Worm (Caenorhabditis elegans): Measurements from ENCODE around the gene cash-1.
A peak's percentile ranks its signal among the peaks of the same experiment; 100 is the strongest.

The cash-1 gene

DNA sequence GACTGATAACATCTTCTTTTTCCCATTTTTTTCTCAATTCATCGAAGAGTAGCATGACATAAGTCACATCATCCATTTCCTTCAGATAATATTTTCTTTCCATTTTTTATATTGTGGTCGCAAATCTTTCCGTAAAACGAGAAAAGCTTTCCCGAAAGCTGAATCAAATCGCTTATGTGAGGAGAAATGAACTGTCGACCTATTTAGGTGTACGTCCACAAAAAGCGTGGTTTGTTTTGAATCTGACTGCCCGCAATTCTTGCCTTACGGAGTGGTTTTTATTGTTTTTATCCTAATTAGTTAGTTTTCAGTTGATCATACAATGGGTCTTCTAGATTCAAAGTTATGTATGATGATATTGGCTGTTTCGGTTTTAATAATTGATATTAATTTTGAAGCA is 3.8 kb upstream of the cash-1 start, which contains the start of gene ttll-15:
ttll-15 (plus strand) TSS at position 301 of the 400 bp plus-strand sequence.
- TF ChIP-seq ceh-63 (GFP tag; optimal IDR thresholded peaks at IDR 0.05) = no peak
- TF ChIP-seq skn-1 (tag; optimal IDR thresholded peaks at IDR 0.05) = no peak
- peak; percentile 49 for TF ChIP-seq blmp-1 (tag; optimal IDR thresholded peaks at IDR 0.05)

DNA sequence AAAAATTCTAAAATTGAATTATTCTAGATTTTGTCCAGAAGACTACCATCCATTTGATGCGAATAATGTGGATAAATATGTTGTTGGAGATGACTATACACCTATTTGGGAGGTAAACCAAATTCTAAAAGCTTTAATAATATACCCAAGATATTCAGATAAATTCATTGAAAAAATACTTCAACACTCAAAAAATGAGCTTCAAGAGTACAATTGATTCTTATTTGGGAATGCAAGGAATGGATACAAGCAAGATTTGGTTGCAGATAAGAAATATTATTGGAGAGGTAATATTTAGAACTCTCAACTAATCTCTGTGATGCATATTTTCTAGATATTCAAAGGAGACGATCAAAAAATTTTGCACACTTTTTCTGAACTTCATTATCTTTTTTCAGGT is 1.9 kb upstream of the cash-1 start:
- no peak for TF ChIP-seq lin-35 (GFP tag; optimal IDR thresholded peaks at IDR 0.05)
- no peak for TF ChIP-seq ama-1 (optimal IDR thresholded peaks at IDR 0.05)
- TF ChIP-seq sptf-1 (tag; optimal IDR thresholded peaks at IDR 0.05) = no peak
- no peak for TF ChIP-seq unc-62 (GFP tag; optimal IDR thresholded peaks at IDR 0.05)
- no peak for TF ChIP-seq nhr-76 (tag; optimal IDR thresholded peaks at IDR 0.05)
- no peak for TF ChIP-seq ets-5 (GFP tag; IDR thresholded peaks at IDR 0.05)

DNA sequence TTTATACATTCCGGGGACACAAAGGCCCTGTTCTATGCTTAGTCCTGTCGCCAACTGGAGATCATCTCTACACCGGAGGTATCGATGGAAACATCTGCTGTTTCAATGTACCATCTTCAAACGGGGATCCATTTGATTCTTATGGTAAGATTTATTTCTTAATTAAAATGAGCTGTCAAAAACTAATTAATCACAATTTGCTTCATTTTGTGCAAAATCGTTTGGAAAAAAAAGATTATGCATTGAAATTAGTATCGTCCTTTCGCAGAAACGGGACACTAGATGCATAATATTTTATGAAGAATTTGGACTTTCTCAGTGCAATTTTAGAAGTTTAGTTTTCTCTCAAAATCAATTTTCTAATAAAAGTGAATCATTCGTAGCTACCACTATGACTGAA is 1.8 kb downstream of the cash-1 start:
- no peak for TF ChIP-seq rnt-1 (tag; optimal IDR thresholded peaks at IDR 0.05)
- no peak for TF ChIP-seq ceh-8 (GFP tag; optimal IDR thresholded peaks at IDR 0.05)
- no peak for TF ChIP-seq lsy-2 (tag; optimal IDR thresholded peaks at IDR 0.05)
- no peak for TF ChIP-seq nhr-11 (tag; optimal IDR thresholded peaks at IDR 0.05)
- TF ChIP-seq lir-3 (tag; optimal IDR thresholded peaks at IDR 0.05; ENCODE audit: poor library complexity) = no peak
- no peak for TF ChIP-seq snu-23 (GFP tag; optimal IDR thresholded peaks at IDR 0.05)
- no peak for TF ChIP-seq isw-1 (GFP tag; IDR thresholded peaks at IDR 0.05)
- TF ChIP-seq hlh-17 (GFP tag; optimal IDR thresholded peaks at IDR 0.05; ENCODE audit: borderline replicate concordance) = no peak
- no peak for TF ChIP-seq nhr-85 (tag)
- TF ChIP-seq nhr-90 (tag; optimal IDR thresholded peaks at IDR 0.05; ENCODE audit: poor library complexity) = no peak
- no peak for TF ChIP-seq dsc-1 (tag; optimal IDR thresholded peaks at IDR 0.05)
- no peak for TF ChIP-seq lin-14 (GFP tag; optimal IDR thresholded peaks at IDR 0.05)

DNA sequence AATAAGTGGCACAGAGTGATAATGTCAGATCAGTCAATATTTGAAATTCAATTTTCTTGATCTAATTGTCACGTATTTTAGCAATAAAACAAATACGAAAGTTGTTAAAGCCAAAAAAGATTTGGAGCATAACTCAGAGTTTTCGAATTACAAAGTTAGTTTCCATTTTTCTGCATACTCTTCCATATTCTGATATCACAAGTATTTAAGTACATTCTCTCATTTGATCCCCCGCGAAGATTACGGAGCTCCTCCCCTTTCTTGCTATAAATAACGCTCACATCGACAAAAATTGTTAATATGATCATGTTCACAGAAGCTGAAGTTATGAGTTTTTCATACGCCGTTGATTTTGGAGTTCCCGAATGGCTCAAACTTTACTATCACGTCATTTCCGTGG is 6.2 kb downstream of the cash-1 start, which contains the start of gene sri-20:
sri-20 (plus strand) TSS at position 301 of the 400 bp plus-strand sequence.
- TF ChIP-seq unc-30 (tag; optimal IDR thresholded peaks at IDR 0.05) (no peak), efl-1 (optimal IDR thresholded peaks at IDR 0.05) (no peak), efl-1 (GFP tag; optimal IDR thresholded peaks at IDR 0.05 in 1 of 2) (peak in 1 of 2 experiments; percentile 75), unc-86 (tag; optimal IDR thresholded peaks at IDR 0.05) (no peak), nhr-11 (tag; optimal IDR thresholded peaks at IDR 0.05) (no peak), aly-2 (tag; optimal IDR thresholded peaks at IDR 0.05) (no peak), ets-5 (GFP tag; IDR thresholded peaks at IDR 0.05) (no peak)

DNA sequence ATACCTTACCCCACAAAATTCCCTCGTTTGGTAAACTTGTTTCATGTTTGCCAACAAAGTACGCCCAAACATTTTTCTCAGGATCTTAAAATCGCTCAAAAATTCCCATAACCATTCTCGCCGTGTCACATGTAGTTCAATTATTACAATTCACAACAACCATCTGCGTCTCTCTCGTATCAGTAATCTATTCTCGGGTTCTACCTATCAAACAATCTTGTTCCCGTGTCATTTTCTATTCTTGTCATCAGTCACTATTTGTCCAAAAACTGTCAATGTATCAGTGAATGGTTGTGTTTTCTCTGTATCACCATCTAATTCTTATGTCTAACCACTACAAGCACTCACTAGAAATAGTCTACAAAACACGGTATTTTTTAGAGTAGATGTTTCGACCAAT is 9.1 kb downstream of the cash-1 start:
- TF ChIP-seq ceh-88 (GFP tag; IDR thresholded peaks at IDR 0.05) (no peak), lin-35 (GFP tag; optimal IDR thresholded peaks at IDR 0.05) (peak in 1 of 2 experiments; percentile 73), C16A3.4 (tag; optimal IDR thresholded peaks at IDR 0.05) (peak; percentile 5), blmp-1 (tag; optimal IDR thresholded peaks at IDR 0.05) (peak; percentile 51), lin-14 (GFP tag; optimal IDR thresholded peaks at IDR 0.05) (peak; percentile 68), snu-23 (GFP tag; optimal IDR thresholded peaks at IDR 0.05) (peak; percentile 52), tbx-2 (tag; optimal IDR thresholded peaks at IDR 0.05) (peak; percentile 48), elt-2 (tag; optimal IDR thresholded peaks at IDR 0.05) (peak; percentile 76), nhr-85 (tag) (peak; percentile 76), lir-3 (tag; optimal IDR thresholded peaks at IDR 0.05; ENCODE audit: poor library complexity) (no peak), lin-39 (tag; optimal IDR thresholded peaks at IDR 0.05) (no peak), elt-3 (tag; optimal IDR thresholded peaks at IDR 0.05) (peak in 2 of 6 experiments; percentile 31 to 37), nhr-20 (tag; optimal IDR thresholded peaks at IDR 0.05) (peak; percentile 72), nhr-71 (tag; optimal IDR thresholded peaks at IDR 0.05) (peak; percentile 49), unc-86 (tag; optimal IDR thresholded peaks at IDR 0.05) (no peak), nhr-11 (tag; optimal IDR thresholded peaks at IDR 0.05) (no peak), nhr-90 (tag; optimal IDR thresholded peaks at IDR 0.05; ENCODE audit: poor library complexity) (peak; percentile 14), mdl-1 (tag; optimal IDR thresholded peaks at IDR 0.05) (peak in 1 of 2 experiments; percentile 23), zip-4 (GFP tag; optimal IDR thresholded peaks at IDR 0.05) (no peak), efl-1 (optimal IDR thresholded peaks at IDR 0.05) (no peak), efl-1 (GFP tag; optimal IDR thresholded peaks at IDR 0.05 in 1 of 2) (peak in 1 of 2 experiments; percentile 59)

All from whole organism, L1 larva.